Worm (Caenorhabditis elegans): ENCODE results near the gene ugt-56.
A peak's percentile ranks its signal among the peaks of the same experiment; 100 is the strongest.

Gene ugt-56

DNA sequence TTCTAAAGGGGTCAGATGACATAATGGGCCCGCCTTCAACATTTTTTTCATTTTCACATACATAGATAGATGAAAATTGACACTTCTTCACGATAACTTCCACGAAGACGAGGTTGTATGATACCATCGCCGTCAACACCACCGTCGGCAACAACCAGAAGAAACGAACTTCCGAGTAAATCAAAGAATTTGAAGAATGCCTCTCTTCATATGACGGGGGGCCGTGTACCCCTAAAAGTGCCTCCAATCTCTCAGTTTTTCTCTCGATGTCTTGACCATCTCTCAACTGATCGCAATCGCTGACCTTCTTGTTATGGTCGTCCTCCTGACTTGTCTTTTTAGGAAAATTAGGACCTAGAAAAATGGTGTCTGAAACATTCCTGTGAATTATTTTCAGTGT is 36.7 kb downstream of the ugt-56 start:
- TF ChIP-seq cog-1 (tag; optimal IDR thresholded peaks at IDR 0.05), result no peak

DNA sequence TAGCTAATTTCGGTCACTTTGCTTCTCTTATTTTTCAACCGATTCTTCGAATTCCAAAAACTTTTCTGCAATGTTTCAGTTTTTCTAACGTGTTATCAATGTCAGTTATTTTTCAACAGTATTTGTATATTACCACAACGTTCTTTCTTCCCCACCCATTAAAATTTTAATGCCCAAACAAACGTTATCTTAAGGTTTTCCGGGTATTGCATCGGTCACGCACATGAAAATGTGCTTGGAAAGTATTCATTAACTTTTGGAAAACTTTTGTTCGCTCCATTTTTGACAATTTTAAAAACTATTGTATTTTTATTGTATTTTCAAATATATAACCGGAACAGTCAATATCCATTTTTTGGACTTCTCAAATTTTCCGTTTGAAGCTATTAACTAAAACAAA is 37.3 kb downstream of the ugt-56 start:
- TF ChIP-seq T22C8.4 (GFP tag; IDR thresholded peaks at IDR 0.05) (no peak), cog-1 (tag; optimal IDR thresholded peaks at IDR 0.05) (no peak), ztf-29 (GFP tag; IDR thresholded peaks at IDR 0.05) (no peak), tab-1 (GFP tag; IDR thresholded peaks at IDR 0.05) (no peak), klf-2 (GFP tag; conservative IDR thresholded peaks at IDR 0.05) (no peak), med-1 (GFP tag; optimal IDR thresholded peaks at IDR 0.05; ENCODE audit: insufficient read depth) (no peak)

DNA sequence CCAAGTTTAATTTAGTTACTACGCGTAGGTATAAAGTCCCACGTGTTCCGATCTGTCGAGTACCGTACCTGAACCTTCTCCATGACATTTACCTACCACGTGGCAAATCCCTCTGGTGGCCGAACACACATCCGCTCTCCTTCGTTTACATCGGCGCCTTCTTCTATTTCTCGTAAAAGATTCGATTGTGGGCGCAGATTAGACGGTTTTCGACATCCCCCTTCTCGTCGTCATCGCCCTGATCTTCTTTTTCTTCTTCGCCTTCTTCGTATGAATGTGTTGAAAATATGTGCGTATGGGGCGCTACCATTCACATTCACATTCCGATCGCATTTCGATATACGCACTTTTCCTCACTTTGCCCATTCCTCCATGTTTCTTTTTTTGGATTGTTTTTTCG is 38.0 kb downstream of the ugt-56 start:
- TF ChIP-seq ztf-29 (GFP tag; IDR thresholded peaks at IDR 0.05) (no peak), T22C8.4 (GFP tag; IDR thresholded peaks at IDR 0.05) (no peak), med-1 (GFP tag; optimal IDR thresholded peaks at IDR 0.05; ENCODE audit: insufficient read depth) (no peak), ztf-23 (GFP tag; IDR thresholded peaks at IDR 0.05) (no peak), klf-2 (GFP tag; conservative IDR thresholded peaks at IDR 0.05) (no peak), flt-1 (GFP tag; IDR thresholded peaks at IDR 0.05) (no peak), cog-1 (tag; optimal IDR thresholded peaks at IDR 0.05) (no peak), tab-1 (GFP tag; IDR thresholded peaks at IDR 0.05) (no peak), ref-1 (GFP tag; conservative IDR thresholded peaks at IDR 0.05) (no peak)

DNA sequence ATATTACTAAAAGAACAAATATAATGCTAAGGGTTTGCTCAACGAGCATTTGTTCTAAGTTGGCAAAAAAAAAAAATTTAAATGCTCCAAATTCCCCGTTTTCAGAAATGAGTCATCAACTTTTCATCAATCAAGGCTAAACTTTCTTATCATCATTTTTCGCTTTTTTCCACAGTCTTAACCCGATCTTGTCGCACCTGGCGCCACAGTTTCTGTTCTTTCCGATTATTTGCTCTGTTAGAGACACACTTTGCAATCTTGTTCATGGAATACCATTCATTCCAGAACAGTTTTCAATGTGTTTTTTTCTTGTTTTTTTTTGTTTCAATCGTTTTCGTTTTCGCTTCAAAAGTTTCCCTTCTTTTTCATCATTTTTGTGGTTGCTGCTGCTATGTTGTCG is 39.4 kb downstream of the ugt-56 start:
- TF ChIP-seq flt-1 (GFP tag; IDR thresholded peaks at IDR 0.05), result no peak
- TF ChIP-seq cog-1 (tag; optimal IDR thresholded peaks at IDR 0.05), result no peak
- no peak for TF ChIP-seq ref-1 (GFP tag; conservative IDR thresholded peaks at IDR 0.05)
- no peak for TF ChIP-seq T22C8.4 (GFP tag; IDR thresholded peaks at IDR 0.05)
- TF ChIP-seq tab-1 (GFP tag; IDR thresholded peaks at IDR 0.05), result no peak
- no peak for TF ChIP-seq ztf-29 (GFP tag; IDR thresholded peaks at IDR 0.05)
- TF ChIP-seq med-1 (GFP tag; optimal IDR thresholded peaks at IDR 0.05; ENCODE audit: insufficient read depth), result no peak
- TF ChIP-seq ztf-23 (GFP tag; IDR thresholded peaks at IDR 0.05), result no peak
- no peak for TF ChIP-seq klf-2 (GFP tag; conservative IDR thresholded peaks at IDR 0.05)

DNA sequence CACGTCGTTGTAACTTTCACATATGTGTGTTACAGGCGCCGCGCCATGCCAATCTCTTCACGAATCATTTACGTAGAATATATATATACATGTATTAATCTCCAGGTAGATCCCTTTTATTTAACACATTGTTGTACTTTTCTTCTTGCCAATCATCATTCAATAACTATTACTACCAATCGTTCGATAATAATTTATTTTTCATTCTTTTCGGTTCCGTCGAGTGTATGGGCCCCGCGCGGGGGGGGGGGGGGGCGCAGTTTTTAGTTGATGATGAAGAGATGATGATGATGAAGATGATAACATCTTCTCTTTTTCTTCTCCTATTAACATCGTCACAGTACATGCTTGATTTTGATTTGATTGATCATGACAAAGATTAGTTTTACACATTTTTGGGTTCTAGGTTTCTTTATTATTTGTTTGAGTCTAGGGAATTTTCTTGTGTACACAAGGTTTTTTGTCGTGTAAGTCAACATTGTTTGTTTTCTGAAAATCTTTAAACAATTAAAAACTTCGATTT is 40.5 kb downstream of the ugt-56 start:
- TF ChIP-seq ztf-23 (GFP tag; IDR thresholded peaks at IDR 0.05) (no peak), cog-1 (tag; optimal IDR thresholded peaks at IDR 0.05) (no peak), flt-1 (GFP tag; IDR thresholded peaks at IDR 0.05) (no peak), tab-1 (GFP tag; IDR thresholded peaks at IDR 0.05) (no peak)

DNA sequence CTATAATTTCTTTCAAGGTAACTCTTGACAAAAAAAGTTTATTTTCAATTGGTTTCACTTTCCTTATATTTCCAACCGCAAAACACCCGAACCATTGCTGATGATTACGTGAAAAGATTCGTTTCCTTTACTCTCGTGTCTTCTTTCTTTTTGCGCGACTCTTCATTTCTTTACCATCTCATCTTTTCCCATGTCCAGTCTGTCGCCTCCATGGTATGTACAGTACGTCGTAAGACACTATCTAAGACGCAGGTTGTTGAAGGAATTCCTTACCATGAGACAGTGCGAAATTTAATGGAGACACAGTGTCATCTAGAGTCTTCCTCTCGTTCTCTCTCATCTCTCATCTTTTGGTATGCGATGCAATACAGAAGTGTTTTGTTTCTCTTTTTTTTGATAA is 41.4 kb downstream of the ugt-56 start:
- TF ChIP-seq klf-2 (GFP tag; conservative IDR thresholded peaks at IDR 0.05) (no peak), flt-1 (GFP tag; IDR thresholded peaks at IDR 0.05) (no peak)

DNA sequence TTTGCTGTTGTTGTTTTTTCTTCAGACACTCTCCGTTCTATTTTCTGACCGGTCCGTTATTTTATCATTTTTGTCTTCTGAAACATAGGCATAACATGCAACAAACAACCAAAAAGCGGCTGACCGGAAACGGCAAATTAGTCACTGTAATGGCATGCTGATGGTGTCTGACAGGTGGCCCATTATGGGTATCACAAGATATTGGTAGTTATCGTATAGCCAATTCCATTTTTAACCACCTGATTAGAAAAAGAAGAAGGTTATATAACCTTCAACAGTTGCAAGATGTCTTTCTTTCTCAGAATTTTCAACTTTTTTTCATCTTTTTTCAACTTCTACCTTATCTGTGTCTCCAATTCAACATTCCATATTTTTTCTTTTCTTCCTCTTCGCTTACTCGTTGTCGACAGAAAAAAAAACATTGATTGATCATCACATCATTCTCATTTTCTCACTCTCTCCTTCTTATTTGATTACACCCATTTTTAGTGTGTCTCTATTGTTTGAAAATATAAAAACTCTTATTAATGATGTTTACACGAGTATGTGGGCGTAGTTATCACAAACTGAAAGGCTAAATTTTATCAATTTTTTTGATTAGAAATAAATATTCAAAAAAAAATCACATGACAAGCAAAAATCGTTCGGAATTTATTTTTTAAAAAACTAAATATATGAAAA is 42.1 kb downstream of the ugt-56 start:
- TF ChIP-seq cog-1 (tag; optimal IDR thresholded peaks at IDR 0.05), result no peak
- no peak for TF ChIP-seq med-1 (GFP tag; optimal IDR thresholded peaks at IDR 0.05; ENCODE audit: insufficient read depth)
- TF ChIP-seq flt-1 (GFP tag; IDR thresholded peaks at IDR 0.05), result no peak
- no peak for TF ChIP-seq ztf-23 (GFP tag; IDR thresholded peaks at IDR 0.05)
- TF ChIP-seq tab-1 (GFP tag; IDR thresholded peaks at IDR 0.05), result no peak
- TF ChIP-seq T22C8.4 (GFP tag; IDR thresholded peaks at IDR 0.05), result no peak
- no peak for TF ChIP-seq klf-2 (GFP tag; conservative IDR thresholded peaks at IDR 0.05)
- no peak for TF ChIP-seq ztf-29 (GFP tag; IDR thresholded peaks at IDR 0.05)
- no peak for TF ChIP-seq ref-1 (GFP tag; conservative IDR thresholded peaks at IDR 0.05)

DNA sequence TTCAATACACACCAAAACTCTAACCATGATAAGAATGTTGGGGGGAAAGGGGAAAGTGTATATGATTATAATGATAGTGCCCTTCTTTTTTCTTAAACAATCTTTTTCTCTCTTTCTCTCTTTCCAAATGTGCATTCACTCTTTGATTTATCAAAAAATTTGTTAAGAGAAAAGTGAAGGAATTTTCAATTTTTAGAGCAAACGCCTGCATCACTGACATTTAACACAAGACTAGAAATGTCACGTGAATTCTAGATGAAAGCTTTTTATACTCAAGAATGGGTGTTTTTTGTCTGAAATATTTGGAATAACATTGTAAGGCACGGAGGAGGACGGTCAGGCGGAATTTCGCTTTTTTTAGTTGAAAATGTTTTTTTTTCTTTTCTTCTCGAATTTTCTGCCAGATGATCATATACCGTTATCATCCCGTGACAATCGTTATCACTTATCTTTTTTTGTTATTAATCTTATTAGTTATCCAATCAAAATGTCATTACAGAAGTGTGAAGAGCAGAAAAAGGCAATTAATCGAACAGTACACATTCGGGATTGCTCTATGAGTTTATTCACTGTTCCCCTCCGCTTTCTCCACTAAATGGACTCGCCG is 43.3 kb downstream of the ugt-56 start, which contains the start of the genes frm-7 and F55C5.17:
frm-7 (plus strand) TSS at position 500 of the 607 bp plus-strand sequence.
F55C5.17 (plus strand) TSS at position 557 of the 607 bp plus-strand sequence.
- TF ChIP-seq ztf-29 (GFP tag; IDR thresholded peaks at IDR 0.05) (no peak), T22C8.4 (GFP tag; IDR thresholded peaks at IDR 0.05) (no peak), tab-1 (GFP tag; IDR thresholded peaks at IDR 0.05) (no peak), ztf-23 (GFP tag; IDR thresholded peaks at IDR 0.05) (no peak), ref-1 (GFP tag; conservative IDR thresholded peaks at IDR 0.05) (no peak), klf-2 (GFP tag; conservative IDR thresholded peaks at IDR 0.05) (no peak), flt-1 (GFP tag; IDR thresholded peaks at IDR 0.05) (no peak), med-1 (GFP tag; optimal IDR thresholded peaks at IDR 0.05; ENCODE audit: insufficient read depth) (no peak), cog-1 (tag; optimal IDR thresholded peaks at IDR 0.05) (no peak)

DNA sequence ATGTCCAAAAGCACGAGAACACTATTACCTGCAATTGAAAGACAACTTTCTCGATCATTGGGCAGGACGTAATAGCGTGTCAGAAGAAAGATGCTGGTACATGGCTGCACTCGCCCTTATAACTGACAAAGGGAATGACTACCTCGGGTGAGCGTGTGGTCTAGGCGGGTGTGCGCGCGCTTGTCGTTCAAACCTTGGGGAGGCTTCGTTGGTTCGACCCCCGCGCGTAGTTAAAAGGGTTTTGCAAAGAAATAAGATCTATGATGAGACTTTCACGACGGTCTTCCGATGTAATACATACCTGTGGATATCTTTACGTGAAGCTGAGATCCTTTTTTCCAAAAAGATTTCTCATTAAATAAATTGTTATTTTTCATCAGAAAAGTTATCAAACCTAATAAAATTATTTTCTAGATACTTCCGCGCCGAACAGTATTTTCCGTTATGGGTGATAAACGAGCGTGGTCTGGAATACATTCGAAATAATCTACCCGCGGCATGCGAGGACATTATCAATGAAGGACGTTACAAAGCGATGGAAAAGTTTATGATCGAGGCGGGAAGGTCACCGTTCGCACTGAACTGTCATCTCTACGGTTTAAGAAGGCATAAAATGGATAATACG is 44.8 kb downstream of the ugt-56 start:
- TF ChIP-seq T22C8.4 (GFP tag; IDR thresholded peaks at IDR 0.05) (peak; percentile 100), tab-1 (GFP tag; IDR thresholded peaks at IDR 0.05) (peak; percentile 100), ref-1 (GFP tag; conservative IDR thresholded peaks at IDR 0.05) (peak; percentile 100), flt-1 (GFP tag; IDR thresholded peaks at IDR 0.05) (peak; percentile 100), cog-1 (tag; optimal IDR thresholded peaks at IDR 0.05) (peak; percentile 100), ztf-29 (GFP tag; IDR thresholded peaks at IDR 0.05) (peak; percentile 100), klf-2 (GFP tag; conservative IDR thresholded peaks at IDR 0.05) (peak; percentile 100), med-1 (GFP tag; optimal IDR thresholded peaks at IDR 0.05; ENCODE audit: insufficient read depth) (peak; percentile 94), ztf-23 (GFP tag; IDR thresholded peaks at IDR 0.05) (peak; percentile 99)

DNA sequence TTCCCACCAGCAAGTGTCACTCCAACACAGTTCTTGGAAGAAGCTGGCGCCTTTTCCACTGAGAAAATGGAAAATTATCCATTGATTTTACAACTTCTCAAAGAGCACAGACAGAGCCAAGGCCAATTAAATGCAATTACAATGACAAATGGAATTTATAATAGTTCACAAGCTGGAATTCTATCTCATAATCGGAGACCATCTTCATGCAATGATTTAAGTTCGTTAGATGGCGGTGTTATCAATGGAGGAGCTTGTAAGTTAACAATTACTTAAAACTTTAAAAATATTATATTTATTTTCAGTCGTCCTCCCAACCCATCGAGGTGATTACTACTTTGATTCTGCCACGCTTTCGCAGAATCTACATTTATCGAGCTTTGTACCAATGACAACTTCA is 46.9 kb downstream of the ugt-56 start:
- no peak for TF ChIP-seq ztf-23 (GFP tag; IDR thresholded peaks at IDR 0.05)
- no peak for TF ChIP-seq T22C8.4 (GFP tag; IDR thresholded peaks at IDR 0.05)
- TF ChIP-seq med-1 (GFP tag; optimal IDR thresholded peaks at IDR 0.05; ENCODE audit: insufficient read depth), result no peak
- TF ChIP-seq flt-1 (GFP tag; IDR thresholded peaks at IDR 0.05), result no peak
- TF ChIP-seq tab-1 (GFP tag; IDR thresholded peaks at IDR 0.05), result no peak
- TF ChIP-seq klf-2 (GFP tag; conservative IDR thresholded peaks at IDR 0.05), result no peak
- no peak for TF ChIP-seq ztf-29 (GFP tag; IDR thresholded peaks at IDR 0.05)
- TF ChIP-seq cog-1 (tag; optimal IDR thresholded peaks at IDR 0.05), result no peak
- TF ChIP-seq ref-1 (GFP tag; conservative IDR thresholded peaks at IDR 0.05), result no peak
